Worm (Caenorhabditis elegans) whole organism, L4 larva: ENCODE measurements around the gene gos-28.

Experiments
- T26A8.4 ChIP-seq: fragments of 200-800 bp; sonication (Bioruptor generic); IDR thresholded peaks from 2 replicates; pipeline ENCODE4 v1.3.6; 2022; ENCODE audit warnings: missing genetic modification characterization, missing compliant biosample characterization
- aha-1 ChIP-seq: fragments of 150-350 bp; peaks from one replicate; lab custom pipeline; 2014; ENCODE audit warnings: missing biosample characterization, missing genetic modification characterization
- ces-1 ChIP-seq: fragments of 150-350 bp; sonication (generic microtip); optimal IDR thresholded peaks from 4 replicates; lab custom pipeline; 2014; ENCODE audit warnings: missing biosample characterization, missing genetic modification reagents, missing genetic modification characterization
- dpl-1 ChIP-seq: fragments of 150-350 bp; optimal IDR thresholded peaks from 2 replicates; lab custom pipeline; 2014; ENCODE audit warnings: missing biosample characterization, missing genetic modification reagents, missing genetic modification characterization
- lir-3 ChIP-seq: sonication (generic microtip); optimal IDR thresholded peaks from 2 replicates; lab custom pipeline; 2016; ENCODE audit warnings: mild to moderate bottlenecking, missing genetic modification characterization, missing compliant biosample characterization
- mdt-29 ChIP-seq: fragments of 200-800 bp; sonication (Bioruptor generic); IDR thresholded peaks from 2 replicates; pipeline ENCODE4 v1.3.6; 2022; ENCODE audit warnings: missing genetic modification reagents, missing genetic modification characterization, missing compliant biosample characterization
- nhr-25 ChIP-seq: sonication (generic microtip); optimal IDR thresholded peaks from 2 replicates; lab custom pipeline; 2017; ENCODE audit warnings: missing genetic modification characterization, mild to moderate bottlenecking, missing compliant biosample characterization, antibody characterized with exemption, moderate library complexity, borderline replicate concordance; ENCODE audit not compliant: insufficient read depth
- nhr-28 ChIP-seq: fragments of 150-350 bp; optimal IDR thresholded peaks from 2 replicates; lab custom pipeline; 2014; ENCODE audit warnings: missing biosample characterization, missing genetic modification characterization
- pha-4 ChIP-seq, 2 experiments: fragments of 150-350 bp in 1 of 2; fragments of 200-800 bp in 1 of 2; sonication (Bioruptor generic) in 1 of 2; IDR thresholded peaks in 1 of 2; optimal IDR thresholded peaks in 1 of 2; 2 replicates each; pipeline versions ENCODE4 v1.3.6 to Lab custom; 2014 to 2022; ENCODE audit warnings: missing genetic modification characterization in 2 of 2, missing genetic modification reagents in 2 of 2, missing biosample characterization in 1 of 2, missing compliant biosample characterization in 1 of 2
- pqm-1 ChIP-seq: sonication (generic microtip); optimal IDR thresholded peaks from 2 replicates; lab custom pipeline; 2017; ENCODE audit warnings: missing biosample characterization, missing genetic modification characterization
- unc-130 ChIP-seq: sonication (generic microtip); optimal IDR thresholded peaks from 2 replicates; lab custom pipeline; 2016; ENCODE audit warnings: missing genetic modification reagents, missing genetic modification characterization, missing compliant biosample characterization
- unc-62 ChIP-seq, 3 experiments: fragments of 150-350 bp in 1 of 3; sonication (generic microtip); optimal IDR thresholded peaks in 2 of 3; peaks in 1 of 3; 1 replicate in 1 of 3; 2 replicates in 2 of 3; lab custom pipeline; 2014 to 2017; ENCODE audit warnings: missing biosample characterization in 3 of 3, missing genetic modification characterization in 3 of 3, missing genetic modification reagents in 3 of 3, missing genotype in 1 of 3
- zag-1 ChIP-seq: fragments of 150-350 bp; optimal IDR thresholded peaks from 2 replicates; lab custom pipeline; 2014; ENCODE audit warnings: missing biosample characterization, missing genetic modification characterization

DNA sequence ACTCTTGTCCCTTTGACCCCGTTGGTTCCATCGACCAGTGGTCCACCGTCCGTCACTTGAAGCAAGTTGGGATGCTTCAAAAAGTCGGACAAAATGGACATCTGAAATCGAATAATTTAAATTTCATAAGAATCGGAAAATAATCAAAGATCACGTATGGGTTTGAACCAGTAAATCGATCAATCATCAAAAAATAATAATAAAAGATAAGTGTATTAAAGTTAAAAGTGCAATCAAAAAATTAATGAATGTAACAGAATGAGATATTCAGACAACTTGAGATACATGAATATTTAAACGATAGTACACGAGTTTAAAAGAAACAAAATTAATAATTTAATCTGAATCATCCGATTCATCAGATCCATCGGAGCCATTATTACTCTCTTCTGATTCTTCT, 30.0 kb upstream of the gos-28 start, which contains the start of gene T20B12.7:
- no peak for TF ChIP-seq nhr-25 (tag; lab: Kevin White, UChicago)
- TF ChIP-seq ces-1 (GFP tag; lab: Kevin White, UChicago) = no peak
- TF ChIP-seq pqm-1 = no peak
- TF ChIP-seq dpl-1 (GFP tag; lab: Kevin White, UChicago) = no peak
- TF ChIP-seq unc-130 = no peak
- TF ChIP-seq zag-1 = no peak
- no peak for TF ChIP-seq pha-4 (GFP tag; IDR thresholded peaks at IDR 0.05; lab: Robert Waterston, UW)
- TF ChIP-seq pha-4 (tag; optimal IDR thresholded peaks at IDR 0.05; lab: Kevin White, UChicago) = no peak
- TF ChIP-seq T26A8.4 (GFP tag; lab: Robert Waterston, UW) = no peak
- TF ChIP-seq lir-3 (tag; lab: Kevin White, UChicago) = no peak
- TF ChIP-seq unc-62 (GFP tag; optimal IDR thresholded peaks at IDR 0.05 in 1 of 2; lab: Kevin White, UChicago) = no peak
- no peak for TF ChIP-seq unc-62 (tag; optimal IDR thresholded peaks at IDR 0.05; lab: Kevin White, UChicago)
- no peak for TF ChIP-seq aha-1 (tag; lab: Kevin White, UChicago)
- TF ChIP-seq mdt-29 (GFP tag; lab: Robert Waterston, UW) = no peak
- no peak for TF ChIP-seq nhr-28 (tag; lab: Kevin White, UChicago)
